Worm (Caenorhabditis elegans) whole organism, L4 larva: ENCODE measurements around the gene Y42G9A.2.
A peak's percentile ranks its signal among the peaks of the same experiment; 100 is the strongest.

Source experiments
- F37D6.2 ChIP-seq: sonication (generic microtip); optimal IDR thresholded peaks from 2 replicates; lab custom pipeline; 2016; ENCODE audit warnings: mild to moderate bottlenecking, missing genetic modification characterization, missing compliant biosample characterization
- F44E2.7 ChIP-seq: fragments of 200-800 bp; sonication (Bioruptor generic); IDR thresholded peaks from 2 replicates; pipeline ENCODE4 v2.1.2; 2022; ENCODE audit warnings: missing genetic modification characterization, missing compliant biosample characterization
- F49E8.2 ChIP-seq: sonication (generic microtip); optimal IDR thresholded peaks from 2 replicates; lab custom pipeline; 2016; ENCODE audit warnings: missing compliant biosample characterization, mild to moderate bottlenecking, missing genetic modification characterization, borderline replicate concordance
- Y48G9A.11 ChIP-seq: fragments of 200-800 bp; sonication (Bioruptor generic); IDR thresholded peaks from 2 replicates; pipeline ENCODE4 v1.3.6; 2022; ENCODE audit warnings: missing genetic modification reagents, missing genetic modification characterization, missing compliant biosample characterization
- ZK546.5 ChIP-seq, 2 experiments: sonication (generic microtip); optimal IDR thresholded peaks; 2 replicates each; lab custom pipeline; 2017; ENCODE audit warnings: missing biosample characterization in 2 of 2, missing genetic modification characterization in 2 of 2
- arid-1 ChIP-seq: fragments of 200-800 bp; sonication (Bioruptor generic); conservative IDR thresholded peaks from 2 replicates; pipeline ENCODE4 v1.3.6; 2022; ENCODE audit warnings: missing genetic modification reagents, missing genetic modification characterization, missing compliant biosample characterization
- ceh-20 ChIP-seq: fragments of 200-800 bp; sonication (Bioruptor generic); IDR thresholded peaks from 2 replicates; pipeline ENCODE4 v1.3.6; 2022; ENCODE audit warnings: missing genetic modification reagents, missing genetic modification characterization, missing compliant biosample characterization
- ceh-62 ChIP-seq: sonication (generic microtip); optimal IDR thresholded peaks from 2 replicates; lab custom pipeline; 2017; ENCODE audit warnings: missing biosample characterization, missing genetic modification characterization
- ceh-82 ChIP-seq: sonication (generic microtip); optimal IDR thresholded peaks from 2 replicates; lab custom pipeline; 2017; ENCODE audit warnings: missing biosample characterization, missing genetic modification characterization
- daf-16 ChIP-seq, 3 experiments: sonication (generic microtip); optimal IDR thresholded peaks; 2 replicates each; lab custom pipeline; 2016 to 2017; ENCODE audit warnings: missing genetic modification characterization in 3 of 3, missing genetic modification reagents in 3 of 3, mild to moderate bottlenecking in 2 of 3, missing compliant biosample characterization in 2 of 3, missing biosample characterization in 1 of 3, moderate library complexity in 1 of 3
- duxl-1 ChIP-seq: sonication (generic microtip); optimal IDR thresholded peaks from 2 replicates; lab custom pipeline; 2016; ENCODE audit warnings: mild to moderate bottlenecking, missing genetic modification characterization, moderate library complexity, missing compliant biosample characterization; ENCODE audit not compliant: poor library complexity
- lin-38 ChIP-seq: fragments of 200-800 bp; sonication (Bioruptor generic); IDR thresholded peaks from 2 replicates; pipeline ENCODE4 v1.3.6; 2022; ENCODE audit warnings: missing genetic modification reagents, missing genetic modification characterization, missing compliant biosample characterization
- lin-39 ChIP-seq: fragments of 150-350 bp; optimal IDR thresholded peaks from 2 replicates; lab custom pipeline; 2014; ENCODE audit warnings: missing biosample characterization, missing genetic modification reagents, missing genetic modification characterization
- mxl-3 ChIP-seq: fragments of 200-800 bp; sonication (Bioruptor generic); optimal IDR thresholded peaks from 2 replicates; lab custom pipeline; 2018; ENCODE audit warnings: mild to moderate bottlenecking, missing genetic modification characterization, missing compliant biosample characterization
- nhr-102 ChIP-seq: sonication (generic microtip); optimal IDR thresholded peaks from 2 replicates; lab custom pipeline; 2016; ENCODE audit warnings: mild to moderate bottlenecking, missing genetic modification characterization, moderate library complexity, missing compliant biosample characterization
- nhr-25 ChIP-seq: sonication (generic microtip); optimal IDR thresholded peaks from 2 replicates; lab custom pipeline; 2017; ENCODE audit warnings: missing genetic modification characterization, mild to moderate bottlenecking, missing compliant biosample characterization, antibody characterized with exemption, moderate library complexity, borderline replicate concordance; ENCODE audit not compliant: insufficient read depth
- nhr-6 ChIP-seq: fragments of 150-350 bp; optimal IDR thresholded peaks from 2 replicates; lab custom pipeline; 2014; ENCODE audit warnings: missing biosample characterization, missing genetic modification characterization
- pqm-1 ChIP-seq: sonication (generic microtip); optimal IDR thresholded peaks from 2 replicates; lab custom pipeline; 2017; ENCODE audit warnings: missing biosample characterization, missing genetic modification characterization
- rbr-2 ChIP-seq: sonication (generic microtip); optimal IDR thresholded peaks from 2 replicates; lab custom pipeline; 2016; ENCODE audit warnings: missing genotype, missing genetic modification characterization, missing compliant biosample characterization
- saeg-2 ChIP-seq: fragments of 200-800 bp; sonication (Bioruptor generic); IDR thresholded peaks from 2 replicates; pipeline ENCODE4 v1.3.6; 2022; ENCODE audit warnings: missing genetic modification reagents, missing genetic modification characterization, missing compliant biosample characterization
- sdz-12 ChIP-seq: fragments of 200-800 bp; sonication (Bioruptor generic); optimal IDR thresholded peaks from 2 replicates; lab custom pipeline; 2018; ENCODE audit warnings: mild to moderate bottlenecking, missing genetic modification characterization, missing compliant biosample characterization
- skn-1 ChIP-seq: fragments of 150-350 bp; optimal IDR thresholded peaks from 2 replicates; lab custom pipeline; 2014; ENCODE audit warnings: missing biosample characterization, missing genetic modification characterization
- snpc-1.2 ChIP-seq: fragments of 200-800 bp; sonication (Bioruptor generic); IDR thresholded peaks from 2 replicates; pipeline ENCODE4 v1.3.6; 2022; ENCODE audit warnings: missing genetic modification reagents, missing genetic modification characterization, missing compliant biosample characterization
- tra-1 ChIP-seq: fragments of 200-800 bp; sonication (Bioruptor generic); IDR thresholded peaks from 2 replicates; pipeline ENCODE4 v1.3.6; 2022; ENCODE audit warnings: missing genetic modification reagents, missing genetic modification characterization, missing compliant biosample characterization
- zfp-2 ChIP-seq: sonication (generic microtip); optimal IDR thresholded peaks from 2 replicates; lab custom pipeline; 2016; ENCODE audit warnings: mild to moderate bottlenecking, missing genetic modification characterization, missing compliant biosample characterization

The Y42G9A.2 gene

DNA sequence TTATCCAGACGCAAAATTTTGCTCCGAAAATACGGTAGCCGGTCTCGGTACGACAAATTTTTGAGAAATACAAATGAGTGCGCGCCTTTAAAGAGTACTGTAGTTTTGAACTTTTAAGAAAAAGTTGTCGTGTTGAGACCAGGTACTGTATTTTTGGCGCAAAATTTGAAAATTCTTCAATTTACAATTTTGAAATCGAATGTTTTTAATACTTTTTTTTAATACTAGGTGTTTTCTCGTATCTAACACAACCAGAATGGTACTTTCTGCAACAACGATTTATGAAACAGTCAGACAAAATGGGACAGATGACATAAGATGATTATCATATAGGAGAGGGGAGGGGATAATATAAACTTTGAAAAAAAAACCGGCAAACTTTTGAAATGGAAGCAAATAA lies 47.7 kb downstream of the Y42G9A.2 start:
- no peak for TF ChIP-seq saeg-2 (GFP tag; lab: Robert Waterston, UW)
- no peak for TF ChIP-seq rbr-2 (tag; lab: Kevin White, UChicago)
- no peak for TF ChIP-seq sdz-12 (GFP tag; lab: Kevin White, UChicago)
- TF ChIP-seq tra-1 (GFP tag; lab: Robert Waterston, UW): no peak
- TF ChIP-seq skn-1 (tag; lab: Kevin White, UChicago): no peak
- TF ChIP-seq F37D6.2: no peak
- no peak for TF ChIP-seq pqm-1 (tag; lab: Kevin White, UChicago)
- TF ChIP-seq daf-16 (GFP tag; optimal IDR thresholded peaks at IDR 0.05; lab: Kevin White, UChicago): no peak
- no peak for TF ChIP-seq daf-16 (tag; optimal IDR thresholded peaks at IDR 0.05; lab: Kevin White, UChicago)
- TF ChIP-seq ceh-20 (GFP tag; lab: Robert Waterston, UW): no peak
- no peak for TF ChIP-seq ceh-82 (tag; lab: Kevin White, UChicago)
- no peak for TF ChIP-seq arid-1 (GFP tag; lab: Robert Waterston, UW)
- TF ChIP-seq ceh-62 (tag; lab: Kevin White, UChicago): no peak
- no peak for TF ChIP-seq nhr-25 (tag; lab: Kevin White, UChicago)
- no peak for TF ChIP-seq mxl-3 (GFP tag; lab: Kevin White, UChicago)
- TF ChIP-seq ZK546.5 (tag; optimal IDR thresholded peaks at IDR 0.05; lab: Kevin White, UChicago): no peak
- no peak for TF ChIP-seq lin-39 (tag; lab: Kevin White, UChicago)
- TF ChIP-seq snpc-1.2 (GFP tag; lab: Robert Waterston, UW): no peak
- TF ChIP-seq lin-38: peak; percentile 51
- no peak for TF ChIP-seq F44E2.7 (GFP tag; lab: Robert Waterston, UW)
- no peak for TF ChIP-seq nhr-6 (tag; lab: Kevin White, UChicago)
- 0 out of 2 replicates have a peak, but pooled peaks have one; percentile 29 for TF ChIP-seq Y48G9A.11 (GFP tag; lab: Robert Waterston, UW)
- TF ChIP-seq zfp-2: no peak
- TF ChIP-seq duxl-1 (tag; lab: Kevin White, UChicago): no peak
- TF ChIP-seq F49E8.2 (tag; lab: Kevin White, UChicago): peak; percentile 70
- no peak for TF ChIP-seq nhr-102 (tag; lab: Kevin White, UChicago)
- TF ChIP-seq, all 104 proteins: peak for 3
